Worm (Caenorhabditis elegans) whole organism, early embryonic: ENCODE data around the gene glb-5.

Experiments used
- B0310.2 ChIP-seq: sonication (generic microtip); optimal IDR thresholded peaks from 2 replicates; lab custom pipeline; 2016; ENCODE audit warnings: mild to moderate bottlenecking, missing genetic modification characterization, missing compliant biosample characterization
- F13C5.2 ChIP-seq: sonication (generic microtip); optimal IDR thresholded peaks from 2 replicates; lab custom pipeline; 2017; ENCODE audit warnings: mild to moderate bottlenecking, missing genetic modification characterization, inconsistent platforms, missing compliant biosample characterization
- aly-1 ChIP-seq: sonication (generic microtip); optimal IDR thresholded peaks from 2 replicates; lab custom pipeline; 2016; ENCODE audit warnings: missing genetic modification characterization, missing compliant biosample characterization
- ama-1 ChIP-seq: fragments of 150-350 bp; optimal IDR thresholded peaks from 2 replicates; lab custom pipeline; 2014
- ceh-13 ChIP-seq: fragments of 200-800 bp; sonication (Bioruptor generic); optimal IDR thresholded peaks from 2 replicates; lab custom pipeline; 2018; ENCODE audit warnings: mild to moderate bottlenecking, missing genetic modification characterization, missing compliant biosample characterization
- ceh-36 ChIP-seq: sonication (generic microtip); optimal IDR thresholded peaks from 2 replicates; lab custom pipeline; 2016; ENCODE audit warnings: missing genetic modification characterization, inconsistent platforms, missing compliant biosample characterization
- ets-7 ChIP-seq: sonication (generic microtip); optimal IDR thresholded peaks from 2 replicates; lab custom pipeline; 2016; ENCODE audit warnings: missing genotype, missing genetic modification characterization, missing compliant biosample characterization
- flt-1 ChIP-seq: fragments of 200-800 bp; sonication (Bioruptor generic); IDR thresholded peaks from 2 replicates; pipeline ENCODE4 v1.3.6; 2022; ENCODE audit warnings: missing genetic modification characterization, missing compliant biosample characterization
- hmbx-1 ChIP-seq: sonication (generic microtip); optimal IDR thresholded peaks from 2 replicates; lab custom pipeline; 2016; ENCODE audit warnings: mild to moderate bottlenecking, missing genetic modification characterization, missing compliant biosample characterization
- hmg-4 ChIP-seq: fragments of 200-800 bp; sonication (Bioruptor generic); optimal IDR thresholded peaks from 2 replicates; lab custom pipeline; 2018; ENCODE audit warnings: mild to moderate bottlenecking, missing genetic modification characterization, missing compliant biosample characterization
- hnd-1 ChIP-seq: sonication (generic microtip); optimal IDR thresholded peaks from 2 replicates; lab custom pipeline; 2016; ENCODE audit warnings: missing genetic modification characterization, missing compliant biosample characterization
- pes-1 ChIP-seq: fragments of 200-800 bp; sonication (Bioruptor generic); IDR thresholded peaks from 2 replicates; pipeline ENCODE4 v1.3.6; 2022; ENCODE audit warnings: missing genetic modification reagents, missing genetic modification characterization, missing compliant biosample characterization
- scrt-1 ChIP-seq: fragments of 200-800 bp; sonication (Bioruptor generic); IDR thresholded peaks from 2 replicates; pipeline ENCODE4 v1.3.6; 2022; ENCODE audit warnings: missing genetic modification characterization, missing compliant biosample characterization
- sea-1 ChIP-seq: fragments of 200-800 bp; sonication (Bioruptor generic); conservative IDR thresholded peaks from 2 replicates; pipeline ENCODE4 v1.3.6; 2022; ENCODE audit warnings: missing genetic modification characterization, missing compliant biosample characterization
- tbx-11 ChIP-seq: fragments of 200-800 bp; sonication (Bioruptor generic); IDR thresholded peaks from 2 replicates; pipeline ENCODE4 v1.3.6; 2022; ENCODE audit warnings: missing genetic modification characterization, missing compliant biosample characterization
- tbx-37 ChIP-seq: fragments of 200-800 bp; sonication (Bioruptor generic); conservative IDR thresholded peaks from 2 replicates; pipeline ENCODE4 v1.3.6; 2022; ENCODE audit warnings: missing genetic modification reagents, missing genetic modification characterization, missing compliant biosample characterization
- tra-4 ChIP-seq: sonication (generic microtip); optimal IDR thresholded peaks from 2 replicates; lab custom pipeline; 2017; ENCODE audit warnings: missing genetic modification characterization, missing compliant biosample characterization

The glb-5 gene

DNA sequence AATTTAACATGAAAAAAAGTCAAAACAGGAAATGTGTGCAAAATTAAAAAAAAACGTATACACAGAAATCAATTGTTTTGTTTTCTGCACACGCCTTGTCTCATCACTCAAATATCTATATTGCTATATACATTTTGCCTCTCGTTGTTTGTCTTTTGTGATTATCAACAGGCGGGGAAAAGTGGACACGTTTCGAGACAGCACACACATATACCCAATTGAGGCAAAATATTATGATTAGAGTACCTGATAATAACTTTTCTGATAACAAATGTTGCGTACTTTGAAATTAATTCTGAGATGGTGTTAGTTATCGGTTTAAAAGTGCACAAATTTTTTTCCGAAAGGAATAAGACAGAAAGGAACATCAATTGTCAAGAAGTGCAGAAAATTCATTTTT lies 1.2 kb downstream of the glb-5 start:
- no peak for TF ChIP-seq flt-1 (GFP tag; lab: Robert Waterston, UW)
- no peak for TF ChIP-seq F13C5.2 (tag; lab: Kevin White, UChicago)
- no peak for TF ChIP-seq ets-7 (tag; lab: Kevin White, UChicago)
- TF ChIP-seq B0310.2 (tag; lab: Kevin White, UChicago), result no peak
- no peak for TF ChIP-seq hnd-1 (tag; lab: Kevin White, UChicago)
- no peak for TF ChIP-seq ceh-13 (GFP tag; lab: Kevin White, UChicago)
- TF ChIP-seq tbx-11, result no peak
- TF ChIP-seq hmbx-1 (tag; lab: Kevin White, UChicago), result no peak

DNA sequence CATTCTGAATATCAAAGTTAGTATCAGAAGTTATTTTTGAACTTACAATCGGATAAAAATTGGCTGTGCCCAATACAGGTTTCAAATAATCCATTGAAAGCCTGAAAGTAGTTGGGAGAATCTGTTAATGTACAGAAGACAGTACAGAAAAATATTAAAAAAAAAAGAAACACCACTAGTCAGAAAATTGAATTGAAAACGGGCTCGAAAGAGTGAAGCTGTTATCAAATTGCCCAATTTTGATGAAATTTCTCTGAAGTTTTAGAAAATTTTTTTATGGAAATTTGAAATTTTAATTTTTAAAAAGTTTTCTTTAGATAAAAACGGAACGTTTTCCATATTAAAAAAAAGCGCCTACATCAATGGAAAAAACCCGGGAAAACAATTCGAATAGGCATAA lies 8.4 kb downstream of the glb-5 start, which contains the start of gene C18C4.7:
TSS of gene C18C4.7 (minus strand) at position 101 of the 400 bp plus-strand sequence.
- TF ChIP-seq ceh-36 (tag; lab: Kevin White, UChicago) (no peak), pes-1 (no peak), hmg-4 (GFP tag; lab: Kevin White, UChicago) (no peak), aly-1 (tag; lab: Kevin White, UChicago) (no peak), scrt-1 (GFP tag; lab: Robert Waterston, UW) (no peak)

DNA sequence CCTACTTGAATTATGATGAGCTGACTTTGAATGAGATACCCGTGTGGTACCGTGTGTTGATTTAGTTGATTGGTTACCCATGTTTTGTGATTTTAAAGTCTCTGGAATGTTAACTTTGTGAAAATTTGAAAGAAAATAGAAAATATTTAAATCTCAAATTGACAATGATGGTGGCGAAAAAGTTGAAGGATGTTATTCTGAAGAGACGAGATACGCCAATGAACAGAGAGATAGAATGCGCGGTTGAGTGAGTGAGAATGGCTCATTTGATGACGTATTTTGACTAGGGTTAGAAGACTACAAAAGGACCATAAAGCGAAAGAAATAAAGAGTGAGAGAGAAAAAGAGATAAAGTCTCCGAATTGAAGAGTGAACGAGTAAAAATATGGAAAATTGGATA lies 11.7 kb downstream of the glb-5 start, which contains the start of gene glb-6:
TSS of gene glb-6 (minus strand) at position 101 of the 400 bp plus-strand sequence.
- TF ChIP-seq aly-1 (tag; lab: Kevin White, UChicago) (no peak), tra-4 (no peak), B0310.2 (tag; lab: Kevin White, UChicago) (no peak), scrt-1 (GFP tag; lab: Robert Waterston, UW) (no peak), ceh-36 (tag; lab: Kevin White, UChicago) (no peak), pes-1 (no peak), tbx-11 (no peak), ets-7 (tag; lab: Kevin White, UChicago) (no peak), ceh-13 (GFP tag; lab: Kevin White, UChicago) (no peak), hmbx-1 (tag; lab: Kevin White, UChicago) (no peak), hmg-4 (GFP tag; lab: Kevin White, UChicago) (no peak), sea-1 (GFP tag; lab: Robert Waterston, UW) (no peak)

DNA sequence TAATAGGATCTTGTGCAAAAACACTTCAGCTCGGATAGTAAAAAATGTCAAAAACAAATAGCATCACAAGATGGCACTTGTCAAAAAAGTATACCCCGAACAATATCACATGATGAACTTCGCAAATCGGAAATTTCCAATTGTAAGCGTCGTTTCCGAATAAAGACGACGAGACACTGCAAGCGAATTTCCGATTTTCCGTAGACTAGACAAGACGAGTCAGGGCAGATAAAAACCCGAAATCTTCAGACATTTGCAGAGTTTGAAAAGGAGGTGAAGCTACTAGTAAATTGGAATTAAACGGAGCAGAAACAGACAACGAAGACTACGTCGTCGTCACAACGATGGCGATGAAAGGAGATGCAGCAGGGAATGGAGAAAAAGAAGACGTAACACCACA lies 13.0 kb downstream of the glb-5 start:
- TF ChIP-seq flt-1 (GFP tag; lab: Robert Waterston, UW) (no peak), hnd-1 (tag; lab: Kevin White, UChicago) (no peak), ama-1 (lab: Kevin White, UChicago) (no peak), pes-1 (no peak), hmbx-1 (tag; lab: Kevin White, UChicago) (no peak), tbx-11 (no peak), tra-4 (no peak), F13C5.2 (tag; lab: Kevin White, UChicago) (no peak), ceh-36 (tag; lab: Kevin White, UChicago) (no peak), tbx-37 (GFP tag; lab: Robert Waterston, UW) (no peak), ets-7 (tag; lab: Kevin White, UChicago) (no peak)

DNA sequence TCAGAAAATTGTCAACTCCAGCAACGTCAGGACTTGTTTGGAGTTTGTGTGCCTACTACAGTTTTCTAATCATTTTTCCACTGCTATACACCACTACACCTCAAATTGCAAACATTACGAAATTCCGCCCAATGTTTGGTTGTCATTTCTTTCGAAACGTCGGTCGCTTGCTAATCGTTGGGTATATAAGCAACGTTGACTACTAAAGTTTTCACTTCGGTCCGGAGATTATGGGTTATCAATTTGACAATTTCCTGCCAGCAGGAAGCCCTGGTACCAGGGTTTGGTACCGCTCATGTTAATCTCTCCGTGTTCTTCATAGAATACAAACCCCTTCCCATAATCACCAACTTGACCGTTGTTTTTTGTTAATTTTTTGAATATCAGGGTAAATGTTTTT lies 17.3 kb downstream of the glb-5 start:
- TF ChIP-seq flt-1 (GFP tag; lab: Robert Waterston, UW), result no peak
- no peak for TF ChIP-seq aly-1 (tag; lab: Kevin White, UChicago)
- no peak for TF ChIP-seq scrt-1 (GFP tag; lab: Robert Waterston, UW)
- no peak for TF ChIP-seq sea-1 (GFP tag; lab: Robert Waterston, UW)
- TF ChIP-seq hnd-1 (tag; lab: Kevin White, UChicago), result no peak
- TF ChIP-seq ets-7 (tag; lab: Kevin White, UChicago), result no peak
- no peak for TF ChIP-seq ceh-36 (tag; lab: Kevin White, UChicago)

DNA sequence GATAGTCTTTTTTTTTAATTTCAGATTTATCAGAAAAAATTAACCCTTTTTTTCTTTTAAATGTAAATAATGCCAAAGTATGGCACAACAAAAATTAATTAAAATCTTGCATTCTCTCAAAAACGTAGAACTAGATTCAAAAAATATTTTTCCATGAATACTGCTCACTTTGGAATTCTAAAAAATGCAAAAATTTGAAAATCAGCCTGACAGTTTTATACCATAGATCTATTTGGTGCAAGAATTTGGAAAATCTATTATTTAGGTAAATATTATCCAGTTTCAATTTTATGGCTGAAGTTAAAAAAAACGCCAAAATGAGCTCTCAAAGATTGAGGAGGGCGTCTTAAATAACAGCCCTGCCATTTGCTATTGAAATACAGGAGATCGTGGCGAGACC lies 21.0 kb downstream of the glb-5 start:
- TF ChIP-seq ets-7 (tag; lab: Kevin White, UChicago) (no peak), tbx-11 (no peak), aly-1 (tag; lab: Kevin White, UChicago) (no peak), flt-1 (GFP tag; lab: Robert Waterston, UW) (no peak), sea-1 (GFP tag; lab: Robert Waterston, UW) (no peak), pes-1 (no peak)

DNA sequence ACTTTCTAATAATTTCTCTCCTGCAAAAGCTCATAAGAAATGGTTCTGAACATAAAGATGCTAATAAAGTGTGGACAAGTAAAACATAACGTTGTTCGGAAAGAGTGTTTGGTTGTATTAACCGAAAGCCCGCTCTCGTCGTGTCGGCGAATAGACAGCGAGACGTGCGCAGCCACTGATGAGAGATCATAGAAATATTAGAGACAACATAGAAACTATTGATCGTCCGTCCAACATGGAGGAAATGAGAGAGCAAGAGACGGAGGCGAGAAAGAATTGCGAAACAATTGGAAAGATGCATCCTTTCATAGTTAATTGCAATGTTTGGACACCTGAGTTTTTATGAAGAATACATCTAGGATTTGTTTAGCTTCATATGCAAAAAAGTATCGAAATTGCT lies 21.8 kb downstream of the glb-5 start:
- TF ChIP-seq F13C5.2 (tag; lab: Kevin White, UChicago) (peak; percentile 40), sea-1 (GFP tag; lab: Robert Waterston, UW) (no peak)

DNA sequence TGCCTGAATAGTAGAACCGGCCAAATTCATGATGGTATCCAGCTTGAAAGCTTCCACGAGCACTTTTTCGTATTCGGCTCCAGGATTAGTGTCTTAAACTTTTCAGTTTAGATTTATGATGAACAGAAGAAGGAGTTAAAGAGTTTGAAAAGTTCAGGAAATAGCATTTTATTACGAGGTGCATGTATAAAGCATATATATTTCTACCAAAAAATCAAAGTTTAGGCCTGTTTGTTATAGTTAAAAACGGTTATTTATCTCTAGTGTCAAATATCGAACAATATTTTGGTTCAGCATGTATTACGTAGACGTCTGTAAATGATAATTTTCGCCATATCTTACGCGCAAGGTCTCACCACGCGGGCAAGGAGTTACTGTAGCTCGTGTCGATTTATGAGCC lies 22.6 kb downstream of the glb-5 start, which contains the start of gene klc-2:
TSS of gene klc-2 (minus strand) at position 101 of the 400 bp plus-strand sequence.
- TF ChIP-seq hnd-1 (tag; lab: Kevin White, UChicago) (no peak), scrt-1 (GFP tag; lab: Robert Waterston, UW) (no peak), tbx-11 (no peak), ceh-36 (tag; lab: Kevin White, UChicago) (no peak), tbx-37 (GFP tag; lab: Robert Waterston, UW) (no peak), F13C5.2 (tag; lab: Kevin White, UChicago) (no peak), hmg-4 (GFP tag; lab: Kevin White, UChicago) (no peak), sea-1 (GFP tag; lab: Robert Waterston, UW) (no peak), ets-7 (tag; lab: Kevin White, UChicago) (no peak), aly-1 (tag; lab: Kevin White, UChicago) (no peak), ceh-13 (GFP tag; lab: Kevin White, UChicago) (no peak), B0310.2 (tag; lab: Kevin White, UChicago) (no peak), ama-1 (lab: Kevin White, UChicago) (no peak), hmbx-1 (tag; lab: Kevin White, UChicago) (no peak), flt-1 (GFP tag; lab: Robert Waterston, UW) (no peak)
